Worm (Caenorhabditis elegans) whole organism, L1 larva: ENCODE measurements around the gene F38B6.4.

Experiments used
- fos-1 ChIP-seq: fragments of 150-350 bp; optimal IDR thresholded peaks from 2 replicates; lab custom pipeline; 2014; ENCODE audit warnings: missing biosample characterization, missing genetic modification characterization
- lin-39 ChIP-seq: fragments of 150-350 bp; optimal IDR thresholded peaks from 2 replicates; lab custom pipeline; 2014; ENCODE audit warnings: missing biosample characterization, missing genetic modification reagents, missing genetic modification characterization
- lsy-2 ChIP-seq, 2 experiments: fragments of 150-350 bp; optimal IDR thresholded peaks; 2 replicates each; lab custom pipeline; 2014; ENCODE audit warnings: missing biosample characterization in 2 of 2, missing genetic modification characterization in 2 of 2
- nhr-12 ChIP-seq: sonication (generic microtip); optimal IDR thresholded peaks from 2 replicates; lab custom pipeline; 2017; ENCODE audit warnings: missing biosample characterization, missing genetic modification characterization
- nhr-237 ChIP-seq: fragments of 150-350 bp; optimal IDR thresholded peaks from 2 replicates; lab custom pipeline; 2014; ENCODE audit warnings: missing biosample characterization, missing genetic modification characterization
- nhr-28 ChIP-seq: fragments of 150-350 bp; optimal IDR thresholded peaks from 2 replicates; lab custom pipeline; 2014; ENCODE audit warnings: missing biosample characterization, missing genetic modification characterization
- pqm-1 ChIP-seq: sonication (generic microtip); optimal IDR thresholded peaks from 3 replicates; lab custom pipeline; 2017; ENCODE audit warnings: missing biosample characterization, missing genetic modification characterization
- rnt-1 ChIP-seq: sonication (generic microtip); optimal IDR thresholded peaks from 2 replicates; lab custom pipeline; 2016; ENCODE audit warnings: mild to moderate bottlenecking, missing genetic modification characterization, moderate library complexity, missing compliant biosample characterization
- sptf-1 ChIP-seq: fragments of 150-350 bp; optimal IDR thresholded peaks from 2 replicates; lab custom pipeline; 2014; ENCODE audit warnings: missing biosample characterization, missing genetic modification characterization
- unc-130 ChIP-seq: fragments of 150-350 bp; optimal IDR thresholded peaks from 2 replicates; lab custom pipeline; 2017; ENCODE audit warnings: missing biosample characterization, missing genetic modification characterization, inconsistent platforms

DNA sequence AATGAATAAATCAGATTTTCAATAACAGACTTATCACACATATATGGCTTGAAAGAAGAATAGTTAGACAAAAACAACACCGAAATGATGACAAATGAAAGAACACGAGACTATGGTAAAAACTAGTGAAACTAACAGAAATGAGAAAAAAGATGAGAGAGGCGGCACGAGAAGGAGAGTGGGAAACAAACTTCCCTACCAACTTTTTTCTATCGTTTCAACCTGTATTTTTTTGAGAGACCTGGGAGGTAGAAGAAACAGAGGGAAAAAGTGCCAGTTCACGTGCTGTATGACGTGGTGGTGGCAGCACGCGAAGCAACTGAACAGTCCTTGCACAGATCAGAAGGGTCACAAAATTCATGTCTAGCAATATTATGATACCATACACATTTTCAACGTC, 31.9 kb upstream of the F38B6.4 start:
- no peak for TF ChIP-seq nhr-28 (tag; lab: Kevin White, UChicago)
- no peak for TF ChIP-seq fos-1 (tag; lab: Kevin White, UChicago)
- TF ChIP-seq unc-130 (tag; lab: Kevin White, UChicago): no peak
- TF ChIP-seq lsy-2 (tag; optimal IDR thresholded peaks at IDR 0.05; lab: Kevin White, UChicago): peak; percentile 7 to 32
- TF ChIP-seq nhr-12 (tag; lab: Kevin White, UChicago): no peak
- TF ChIP-seq rnt-1 (tag; lab: Kevin White, UChicago): no peak
- no peak for TF ChIP-seq pqm-1 (tag; lab: Kevin White, UChicago)
- TF ChIP-seq nhr-237: no peak
- no peak for TF ChIP-seq sptf-1 (tag; lab: Kevin White, UChicago)
- TF ChIP-seq lin-39 (tag; lab: Kevin White, UChicago): no peak
